Worm (Caenorhabditis elegans): ENCODE data around the gene Y42A5A.3.

ce11 chrV:11057043-11057442 lies 38.7 kb downstream of the Y42A5A.3 start, which contains the start of gene srh-75:
- no peak for TF ChIP-seq C06A6.2 (GFP tag; conservative IDR thresholded peaks at IDR 0.05)
- TF ChIP-seq ceh-100 (GFP tag; IDR thresholded peaks at IDR 0.05): no peak
- no peak for TF ChIP-seq nhr-90 (tag; optimal IDR thresholded peaks at IDR 0.05)
- no peak for TF ChIP-seq ccch-3 (GFP tag; optimal IDR thresholded peaks at IDR 0.05)
- no peak for TF ChIP-seq ZK185.1 (tag; optimal IDR thresholded peaks at IDR 0.05; ENCODE audit: poor library complexity, severe bottlenecking)
- TF ChIP-seq C17E4.6 (GFP tag; IDR thresholded peaks at IDR 0.05): no peak
- TF ChIP-seq ama-1 (optimal IDR thresholded peaks at IDR 0.05): no peak
- no peak for TF ChIP-seq ama-1 (GFP tag; optimal IDR thresholded peaks at IDR 0.05)
- TF ChIP-seq Y79H2A.3 (GFP tag; conservative IDR thresholded peaks at IDR 0.05): no peak
- no peak for TF ChIP-seq nfya-2 (GFP tag; IDR thresholded peaks at IDR 0.05)
- TF ChIP-seq zim-3 (tag; optimal IDR thresholded peaks at IDR 0.05): no peak
